Worm (Caenorhabditis elegans) whole organism, L1 larva: ENCODE data around the gene srh-22.

Source experiments
- hlh-4 ChIP-seq: sonication (generic microtip); optimal IDR thresholded peaks from 2 replicates; lab custom pipeline; 2016; ENCODE audit warnings: mild to moderate bottlenecking, missing genetic modification characterization, missing compliant biosample characterization
- nhr-71 ChIP-seq: sonication (generic microtip); optimal IDR thresholded peaks from 2 replicates; lab custom pipeline; 2016; ENCODE audit warnings: mild to moderate bottlenecking, missing genetic modification characterization, moderate library complexity, missing compliant biosample characterization
- nhr-76 ChIP-seq: sonication (generic microtip); optimal IDR thresholded peaks from 2 replicates; lab custom pipeline; 2017; ENCODE audit warnings: missing biosample characterization, missing genetic modification characterization
- snu-23 ChIP-seq: sonication (generic microtip); optimal IDR thresholded peaks from 2 replicates; lab custom pipeline; 2016; ENCODE audit warnings: missing genetic modification characterization, missing compliant biosample characterization
- unc-86 ChIP-seq: sonication (generic microtip); optimal IDR thresholded peaks from 2 replicates; lab custom pipeline; 2016; ENCODE audit warnings: missing genetic modification characterization, missing compliant biosample characterization
- zag-1 ChIP-seq: fragments of 150-350 bp; optimal IDR thresholded peaks from 2 replicates; lab custom pipeline; 2014; ENCODE audit warnings: missing biosample characterization, missing genetic modification characterization

- TF ChIP-seq unc-86 (tag; lab: Kevin White, UChicago) (no peak), hlh-4 (tag; lab: Kevin White, UChicago) (no peak), zag-1 (no peak), nhr-76 (tag; lab: Kevin White, UChicago) (no peak), snu-23 (no peak), nhr-71 (tag; lab: Kevin White, UChicago) (no peak)
Measured at ce11 chrV:4884490-4884889, 37.6 kb upstream of the srh-22 start, which contains the start of gene T19H12.12.
